Worm (Caenorhabditis elegans): ENCODE data around the gene F36H1.11.

ce11 chrIV:11021512-11022268, 27.3 kb upstream of the F36H1.11 start, which contains the start of gene mogs-1:
- TF ChIP-seq unc-130 (GFP tag; optimal IDR thresholded peaks at IDR 0.05) (no peak), Y48G9A.11 (GFP tag; IDR thresholded peaks at IDR 0.05) (0 out of 2 replicates have a peak, but pooled peaks have one; percentile 21), pha-4 (GFP tag; IDR thresholded peaks at IDR 0.05) (no peak), pha-4 (tag; optimal IDR thresholded peaks at IDR 0.05) (no peak), lin-15B (tag; optimal IDR thresholded peaks at IDR 0.05) (no peak), ces-1 (GFP tag; optimal IDR thresholded peaks at IDR 0.05) (no peak), ceh-82 (tag; optimal IDR thresholded peaks at IDR 0.05) (no peak), sdz-12 (GFP tag; optimal IDR thresholded peaks at IDR 0.05) (no peak), daf-8 (GFP tag; IDR thresholded peaks at IDR 0.05) (no peak), mdl-1 (tag; optimal IDR thresholded peaks at IDR 0.05) (peak in 1 of 2 experiments; percentile 87), lin-29 (GFP tag; IDR thresholded peaks at IDR 0.05) (no peak), dve-1 (tag; optimal IDR thresholded peaks at IDR 0.05; ENCODE audit: insufficient read depth) (peak; percentile 69), unc-62 (GFP tag; optimal IDR thresholded peaks at IDR 0.05 in 1 of 2) (no peak), unc-62 (tag; optimal IDR thresholded peaks at IDR 0.05) (no peak), pqm-1 (tag; optimal IDR thresholded peaks at IDR 0.05) (no peak), nhr-28 (tag; optimal IDR thresholded peaks at IDR 0.05) (peak; percentile 66)

All from whole organism, L4 larva.